Fruit fly (Drosophila melanogaster) whole organism, embryonic: Measurements from ENCODE around the gene Eip63E.

ENCODE experiments used
- Atf3 ChIP-seq: fragments of 200-800 bp; sonication (Bioruptor generic); optimal IDR thresholded peaks from 3 replicates; lab custom pipeline; 2016; ENCODE audit warnings: missing biosample characterization, missing genetic modification characterization
- CG10209 ChIP-seq: fragments of 200-800 bp; sonication (Bioruptor generic); optimal IDR thresholded peaks from 3 replicates; lab custom pipeline; 2017; ENCODE audit warnings: missing biosample characterization, mild to moderate bottlenecking, missing genetic modification characterization, missing genetic modification reagents
- CG10462 ChIP-seq: fragments of 200-800 bp; sonication (Bioruptor generic); optimal IDR thresholded peaks from 2 replicates; lab custom pipeline; 2016; ENCODE audit warnings: missing biosample characterization, missing genetic modification characterization
- CG11456 ChIP-seq: fragments of 200-800 bp; sonication (Bioruptor generic); IDR thresholded peaks from 3 replicates; pipeline ENCODE4 v1.3.6; 2022; ENCODE audit warnings: missing biosample characterization, missing genetic modification characterization
- CG13123 ChIP-seq: fragments of 200-800 bp; sonication (Bioruptor generic); optimal IDR thresholded peaks from 2 replicates; lab custom pipeline; 2016; ENCODE audit warnings: missing biosample characterization, missing genetic modification characterization
- CG15269 ChIP-seq: fragments of 200-800 bp; sonication (Bioruptor generic); optimal IDR thresholded peaks from 2 replicates; lab custom pipeline; 2018; ENCODE audit warnings: missing biosample characterization, mild to moderate bottlenecking, missing genetic modification characterization, moderate library complexity
- CG2678 ChIP-seq: fragments of 200-800 bp; sonication (Bioruptor generic); optimal IDR thresholded peaks from 3 replicates; lab custom pipeline; 2019; ENCODE audit warnings: missing biosample characterization, mild to moderate bottlenecking, missing genetic modification characterization, moderate library complexity
- CG2889 ChIP-seq: fragments of 200-800 bp; sonication (Bioruptor generic); IDR thresholded peaks from 3 replicates; pipeline ENCODE4 v1.3.6; 2022; ENCODE audit warnings: missing biosample characterization, missing genetic modification characterization
- CG34422 ChIP-seq: fragments of 200-800 bp; sonication (Bioruptor generic); IDR thresholded peaks from 3 replicates; pipeline ENCODE4 v1.3.6; 2022; ENCODE audit warnings: missing biosample characterization, missing genetic modification characterization
- CG4730 ChIP-seq: fragments of 200-800 bp; sonication (Bioruptor generic); IDR thresholded peaks from 2 replicates; pipeline ENCODE4 v1.3.6; 2022; ENCODE audit warnings: missing biosample characterization, missing genetic modification characterization
- CG6791 ChIP-seq: fragments of 200-800 bp; sonication (Bioruptor generic); IDR thresholded peaks from 3 replicates; pipeline ENCODE4 v1.3.6; 2022; ENCODE audit warnings: missing biosample characterization, missing genetic modification characterization; ENCODE audit not compliant: partially characterized antibody
- CG7963 ChIP-seq: fragments of 200-800 bp; sonication (Bioruptor generic); IDR thresholded peaks from 3 replicates; pipeline ENCODE4 v1.3.6; 2022; ENCODE audit warnings: missing biosample characterization, missing genetic modification characterization; ENCODE audit not compliant: partially characterized antibody
- CG8290 ChIP-seq, 3 experiments: fragments of 200-800 bp; sonication (Bioruptor generic); optimal IDR thresholded peaks; 2 replicates each; lab custom pipeline; 2016 to 2019; ENCODE audit warnings: missing biosample characterization in 3 of 3, missing genetic modification characterization in 3 of 3, mild to moderate bottlenecking in 2 of 3, moderate library complexity in 1 of 3
- CG8359 ChIP-seq: fragments of 200-800 bp; sonication (Bioruptor generic); optimal IDR thresholded peaks from 2 replicates; lab custom pipeline; 2017; ENCODE audit warnings: missing biosample characterization, mild to moderate bottlenecking, missing genetic modification characterization, borderline replicate concordance
- CG9876 ChIP-seq: fragments of 200-800 bp; sonication (Bioruptor generic); optimal IDR thresholded peaks from 2 replicates; lab custom pipeline; 2016; ENCODE audit warnings: missing biosample characterization, missing genetic modification characterization
- Doc3 ChIP-seq: fragments of 200-800 bp; sonication (Bioruptor generic); IDR thresholded peaks from 3 replicates; pipeline ENCODE4 v1.3.6; 2022; ENCODE audit warnings: missing biosample characterization, missing genetic modification characterization; ENCODE audit not compliant: partially characterized antibody
- Ets65A ChIP-seq: fragments of 200-800 bp; sonication (Bioruptor generic); peaks from one replicate; lab custom pipeline; 2016; ENCODE audit warnings: missing biosample characterization, missing genetic modification characterization
- Gug ChIP-seq: fragments of 200-800 bp; sonication (Bioruptor generic); IDR thresholded peaks from 4 replicates; pipeline ENCODE4 v1.3.6; 2022; ENCODE audit warnings: missing biosample characterization, missing genetic modification characterization
- Hr51 ChIP-seq, 2 experiments: fragments of 200-800 bp; sonication (Bioruptor generic); optimal IDR thresholded peaks; 2 replicates in 1 of 2; 3 replicates in 1 of 2; lab custom pipeline; 2016 to 2018; ENCODE audit warnings: missing biosample characterization in 2 of 2, missing genetic modification characterization in 2 of 2, mild to moderate bottlenecking in 1 of 2, moderate library complexity in 1 of 2
- MESR4 ChIP-seq: fragments of 200-800 bp; sonication (Bioruptor generic); optimal IDR thresholded peaks from 2 replicates; lab custom pipeline; 2018; ENCODE audit warnings: missing biosample characterization, mild to moderate bottlenecking, missing genetic modification characterization, moderate library complexity
- Med ChIP-seq: fragments of 200-800 bp; sonication (Bioruptor generic); peaks from one replicate; lab custom pipeline; 2016; ENCODE audit warnings: missing biosample characterization, missing genetic modification characterization, mild to moderate bottlenecking, inconsistent platforms, moderate library complexity
- ac ChIP-seq: fragments of 200-800 bp; sonication (Bioruptor generic); optimal IDR thresholded peaks from 3 replicates; lab custom pipeline; 2017; ENCODE audit warnings: missing biosample characterization, mild to moderate bottlenecking, missing genetic modification characterization
- cato ChIP-seq: fragments of 200-800 bp; sonication (Bioruptor generic); optimal IDR thresholded peaks from 2 replicates; lab custom pipeline; 2016; ENCODE audit warnings: missing biosample characterization, missing genetic modification characterization, borderline replicate concordance
- corto ChIP-seq: fragments of 200-800 bp; sonication (Bioruptor generic); optimal IDR thresholded peaks from 2 replicates; lab custom pipeline; 2016; ENCODE audit warnings: missing biosample characterization, mild to moderate bottlenecking, missing genetic modification characterization, moderate library complexity
- crol ChIP-seq: fragments of 200-800 bp; sonication (Bioruptor generic); IDR thresholded peaks from 2 replicates; pipeline ENCODE4 v1.3.6; 2022; ENCODE audit warnings: missing biosample characterization, missing genetic modification characterization
- da ChIP-seq: fragments of 200-800 bp; sonication (Bioruptor generic); optimal IDR thresholded peaks from 2 replicates; lab custom pipeline; 2016; ENCODE audit warnings: missing biosample characterization, missing genetic modification characterization
- fd96Cb ChIP-seq: fragments of 200-800 bp; sonication (Bioruptor generic); optimal IDR thresholded peaks from 2 replicates; lab custom pipeline; 2018; ENCODE audit warnings: missing biosample characterization, mild to moderate bottlenecking, missing genetic modification characterization, moderate library complexity
- gce ChIP-seq: fragments of 200-800 bp; sonication (Bioruptor generic); IDR thresholded peaks from 3 replicates; pipeline ENCODE4 v1.3.6; 2022; ENCODE audit warnings: missing biosample characterization, missing genetic modification characterization
- gem ChIP-seq: fragments of 200-800 bp; sonication (Bioruptor generic); optimal IDR thresholded peaks from 2 replicates; lab custom pipeline; 2019; ENCODE audit warnings: missing biosample characterization, mild to moderate bottlenecking, missing genetic modification characterization, moderate library complexity
- grn ChIP-seq: fragments of 200-800 bp; sonication (Bioruptor generic); optimal IDR thresholded peaks from 3 replicates; lab custom pipeline; 2017; ENCODE audit warnings: missing biosample characterization, missing genetic modification characterization
- hb ChIP-seq: fragments of 200-800 bp; sonication (Bioruptor generic); IDR thresholded peaks from 3 replicates; pipeline ENCODE4 v1.3.6; 2022; ENCODE audit warnings: missing biosample characterization, missing genetic modification characterization; ENCODE audit not compliant: partially characterized antibody
- kah ChIP-seq: fragments of 200-800 bp; sonication (Bioruptor generic); optimal IDR thresholded peaks from 2 replicates; lab custom pipeline; 2018; ENCODE audit warnings: missing biosample characterization, mild to moderate bottlenecking, missing genetic modification characterization
- knrl ChIP-seq: fragments of 200-800 bp; sonication (Bioruptor generic); IDR thresholded peaks from 3 replicates; pipeline ENCODE4 v1.3.6; 2022; ENCODE audit warnings: missing biosample characterization, missing genetic modification characterization; ENCODE audit not compliant: partially characterized antibody
- lmd ChIP-seq: fragments of 200-800 bp; sonication (Bioruptor generic); IDR thresholded peaks from 2 replicates; pipeline ENCODE4 v1.3.6; 2022; ENCODE audit warnings: missing biosample characterization, missing genetic modification characterization
- lov ChIP-seq, 2 experiments: fragments of 200-800 bp in 1 of 2; fragments of >200 bp in 1 of 2; sonication (Bioruptor generic) in 1 of 2; IDR thresholded peaks in 1 of 2; optimal IDR thresholded peaks in 1 of 2; 2 replicates in 1 of 2; 3 replicates in 1 of 2; pipeline versions ENCODE4 v1.3.6 to Lab custom; 2017 to 2022; ENCODE audit warnings: missing biosample characterization in 1 of 2, missing genetic modification characterization in 1 of 2
- nerfin-2 ChIP-seq: fragments of 200-800 bp; sonication (Bioruptor generic); IDR thresholded peaks from 2 replicates; pipeline ENCODE4 v1.3.6; 2022; ENCODE audit warnings: missing biosample characterization, missing genetic modification characterization; ENCODE audit not compliant: partially characterized antibody
- nmo ChIP-seq: fragments of 200-800 bp; sonication (Bioruptor generic); optimal IDR thresholded peaks from 2 replicates; lab custom pipeline; 2018; ENCODE audit warnings: missing biosample characterization, mild to moderate bottlenecking, missing genetic modification characterization, moderate library complexity
- nom ChIP-seq: fragments of 200-800 bp; sonication (Bioruptor generic); optimal IDR thresholded peaks from 2 replicates; lab custom pipeline; 2017; ENCODE audit warnings: missing biosample characterization, missing genetic modification characterization, mild to moderate bottlenecking, moderate library complexity, missing genetic modification reagents
- peb ChIP-seq: fragments of 200-800 bp; sonication (Bioruptor generic); IDR thresholded peaks from 2 replicates; pipeline ENCODE4 v1.3.6; 2022; ENCODE audit warnings: missing biosample characterization, missing genetic modification characterization
- pnt ChIP-seq: fragments of 200-800 bp; sonication (Bioruptor generic); optimal IDR thresholded peaks from 3 replicates; lab custom pipeline; 2016; ENCODE audit warnings: missing biosample characterization, missing genetic modification characterization
- ranshi ChIP-seq: fragments of 200-800 bp; sonication (Bioruptor generic); IDR thresholded peaks from 2 replicates; pipeline ENCODE4 v1.3.6; 2022; ENCODE audit warnings: missing biosample characterization, missing genetic modification characterization
- schlank ChIP-seq: fragments of 200-800 bp; sonication (Bioruptor generic); optimal IDR thresholded peaks from 2 replicates; lab custom pipeline; 2018; ENCODE audit warnings: missing biosample characterization, mild to moderate bottlenecking, missing genetic modification characterization
- sd ChIP-seq: fragments of 200-800 bp; sonication (Bioruptor generic); optimal IDR thresholded peaks from 3 replicates; lab custom pipeline; 2018; ENCODE audit warnings: missing biosample characterization, mild to moderate bottlenecking, missing genetic modification characterization, moderate library complexity
- tap ChIP-seq: fragments of 200-800 bp; optimal IDR thresholded peaks from 3 replicates; lab custom pipeline; 2019; ENCODE audit warnings: missing biosample characterization, mild to moderate bottlenecking, missing genetic modification characterization, moderate library complexity
- tin ChIP-seq: fragments of 200-800 bp; sonication (Bioruptor generic); optimal IDR thresholded peaks from 3 replicates; lab custom pipeline; 2016; ENCODE audit warnings: missing biosample characterization, missing genetic modification characterization
- ttk ChIP-seq: fragments of 200-800 bp; sonication (Bioruptor generic); IDR thresholded peaks from 2 replicates; pipeline ENCODE4 v2.1.2; 2022; ENCODE audit warnings: missing biosample characterization, missing genetic modification characterization
- tx ChIP-seq: fragments of 200-800 bp; sonication (Bioruptor generic); optimal IDR thresholded peaks from 2 replicates; lab custom pipeline; 2016; ENCODE audit warnings: missing biosample characterization, missing genetic modification characterization

Eip63E gene

DNA sequence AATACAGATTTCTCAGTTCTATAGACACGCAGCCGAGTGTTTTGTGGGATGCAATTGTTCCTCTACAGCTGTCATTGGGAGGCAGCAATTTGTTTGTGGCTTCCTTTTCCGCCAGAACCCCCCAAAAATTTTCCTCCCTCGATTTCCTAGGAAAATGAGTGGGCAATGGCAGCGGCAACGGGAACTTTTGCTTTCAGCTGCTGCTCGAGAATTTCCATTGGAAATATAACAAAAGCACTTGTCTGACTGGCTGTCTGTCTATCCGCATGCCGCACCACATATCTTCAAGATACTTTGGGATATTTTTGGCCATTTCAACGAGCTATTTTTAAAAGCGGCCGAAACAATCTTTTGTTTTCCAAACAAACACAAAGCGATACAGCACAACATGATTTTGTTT is 8.2 kb downstream of the Eip63E start (continued):
- no peak for TF ChIP-seq CG8290 (GFP tag; optimal IDR thresholded peaks at IDR 0.05; lab: Kevin White, UChicago)
- peak in 1 of 2 experiments; percentile 12 for TF ChIP-seq CG8290 (tag; optimal IDR thresholded peaks at IDR 0.05; lab: Kevin White, UChicago)
- TF ChIP-seq CG13123, result no peak
- TF ChIP-seq Med (GFP tag; lab: Kevin White, UChicago), result peak; percentile 66
- TF ChIP-seq ac (GFP tag; lab: Kevin White, UChicago), result no peak
- TF ChIP-seq CG7963, result no peak
- TF ChIP-seq pnt (GFP tag; lab: Kevin White, UChicago), result no peak
- peak; percentile 91 for TF ChIP-seq sd (tag; lab: Kevin White, UChicago)

DNA sequence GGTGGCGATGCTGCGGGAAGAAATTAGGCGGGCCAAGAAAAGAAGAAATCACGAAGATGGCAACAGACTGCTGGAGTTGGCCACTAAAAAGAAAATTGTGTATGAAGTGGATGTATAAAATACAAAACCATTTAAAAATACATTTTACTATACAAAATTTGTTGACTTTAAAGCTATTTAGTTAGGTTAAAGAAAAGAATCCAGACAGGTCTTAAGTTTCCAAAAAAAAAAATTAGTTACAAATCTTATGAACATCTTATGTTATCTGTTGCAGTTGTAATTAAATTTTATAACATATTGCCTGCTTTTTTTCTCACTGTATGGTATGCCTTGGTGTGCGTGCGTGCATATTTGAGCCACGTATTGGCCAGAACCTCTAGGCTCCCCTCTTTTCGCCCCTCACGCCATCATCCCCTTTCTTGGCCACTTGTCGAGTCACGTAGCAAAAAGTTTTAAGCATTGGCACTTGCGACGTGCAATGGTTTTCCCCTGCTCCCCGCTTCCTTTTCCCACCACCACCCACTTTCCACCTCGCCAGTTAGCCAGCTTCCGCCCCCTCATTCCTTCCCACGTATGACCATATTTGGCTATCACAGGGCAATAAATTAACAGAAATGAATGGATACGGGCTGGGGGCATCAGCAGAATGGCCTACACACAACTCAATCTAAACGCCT is 15.2 kb downstream of the Eip63E start:
- TF ChIP-seq da (GFP tag; lab: Kevin White, UChicago) (no peak), peb (GFP tag; lab: Robert Waterston, UW) (no peak), ranshi (GFP tag; lab: Robert Waterston, UW) (no peak), ttk (no peak), corto (GFP tag; lab: Kevin White, UChicago) (no peak), Ets65A (peak; percentile 73), CG11456 (no peak), MESR4 (GFP tag; lab: Kevin White, UChicago) (no peak), nmo (GFP tag; lab: Kevin White, UChicago) (peak; percentile 16), knrl (no peak), Hr51 (GFP tag; optimal IDR thresholded peaks at IDR 0.05; lab: Kevin White, UChicago) (peak in 1 of 2 experiments; percentile 28), gem (tag; lab: Kevin White, UChicago) (peak; percentile 45), grn (GFP tag; lab: Kevin White, UChicago) (no peak), gce (GFP tag; lab: Robert Waterston, UW) (no peak), lov (optimal IDR thresholded peaks at IDR 0.05; lab: Kevin White, UChicago) (no peak), lov (GFP tag; IDR thresholded peaks at IDR 0.05; lab: Robert Waterston, UW) (no peak), fd96Cb (tag; lab: Kevin White, UChicago) (no peak), crol (GFP tag; lab: Robert Waterston, UW) (peak; percentile 58), Gug (GFP tag; lab: Robert Waterston, UW) (no peak), cato (no peak), pnt (GFP tag; lab: Kevin White, UChicago) (no peak), kah (GFP tag; lab: Kevin White, UChicago) (no peak), lmd (GFP tag; lab: Robert Waterston, UW) (0 out of 2 replicates have a peak, but pooled peaks have one; percentile 17), CG6791 (GFP tag; lab: Robert Waterston, UW) (no peak), Atf3 (GFP tag; lab: Kevin White, UChicago) (no peak), hb (no peak), CG9876 (GFP tag; lab: Kevin White, UChicago) (no peak), CG34422 (GFP tag; lab: Robert Waterston, UW) (no peak), CG10209 (GFP tag; lab: Kevin White, UChicago) (no peak), CG2889 (no peak), nerfin-2 (GFP tag; lab: Robert Waterston, UW) (no peak), tin (GFP tag; lab: Kevin White, UChicago) (no peak), tap (tag; lab: Kevin White, UChicago) (no peak), Doc3 (GFP tag; lab: Robert Waterston, UW) (no peak), CG8359 (GFP tag; lab: Kevin White, UChicago) (no peak), schlank (tag; lab: Kevin White, UChicago) (no peak), CG10462 (no peak), CG4730 (GFP tag; lab: Robert Waterston, UW) (no peak), CG2678 (tag; lab: Kevin White, UChicago) (peak; percentile 14), nom (no peak), CG15269 (no peak), tx (GFP tag; lab: Kevin White, UChicago) (no peak)
